Worm (Caenorhabditis elegans) whole organism, late embryonic: ENCODE data around the gene cyp-35B1.

Source experiments
- K02D7.2 ChIP-seq: sonication (generic microtip); optimal IDR thresholded peaks from 2 replicates; lab custom pipeline; 2017; ENCODE audit warnings: mild to moderate bottlenecking, missing genetic modification characterization, missing compliant biosample characterization
- ceh-31 ChIP-seq: sonication (generic microtip); optimal IDR thresholded peaks from 2 replicates; lab custom pipeline; 2016; ENCODE audit warnings: missing genetic modification characterization, missing compliant biosample characterization
- elt-2 ChIP-seq: sonication (generic microtip); optimal IDR thresholded peaks from 2 replicates; lab custom pipeline; 2016; ENCODE audit warnings: missing genetic modification reagents, missing genetic modification characterization, missing compliant biosample characterization
- fkh-10 ChIP-seq: fragments of 150-350 bp; optimal IDR thresholded peaks from 2 replicates; lab custom pipeline; 2014; ENCODE audit warnings: missing biosample characterization, missing genetic modification reagents, missing genetic modification characterization
- npax-4 ChIP-seq: sonication (generic microtip); optimal IDR thresholded peaks from 2 replicates; lab custom pipeline; 2016; ENCODE audit warnings: missing genetic modification characterization, missing compliant biosample characterization
- pha-4 ChIP-seq: fragments of 150-350 bp; optimal IDR thresholded peaks from 2 replicates; lab custom pipeline; 2018; ENCODE audit warnings: missing biosample characterization, missing genetic modification reagents, missing genetic modification characterization
- pqm-1 ChIP-seq: sonication (generic microtip); optimal IDR thresholded peaks from 2 replicates; lab custom pipeline; 2016; ENCODE audit warnings: missing genetic modification characterization, missing compliant biosample characterization
- rnt-1 ChIP-seq: sonication (generic microtip); optimal IDR thresholded peaks from 2 replicates; lab custom pipeline; 2016; ENCODE audit warnings: missing genetic modification characterization, missing compliant biosample characterization
- tbx-2 ChIP-seq: sonication (generic microtip); optimal IDR thresholded peaks from 2 replicates; lab custom pipeline; 2016; ENCODE audit warnings: missing genetic modification characterization, missing compliant biosample characterization
- unc-55 ChIP-seq: sonication (generic microtip); optimal IDR thresholded peaks from 2 replicates; lab custom pipeline; 2017; ENCODE audit warnings: missing biosample characterization, missing genetic modification reagents, missing genetic modification characterization

ce11 chrV:3953739-3954138 lies 14.9 kb downstream of the cyp-35B1 start, which contains the start of gene str-247:
- no peak for TF ChIP-seq ceh-31 (tag; lab: Kevin White, UChicago)
- TF ChIP-seq K02D7.2 (tag; lab: Kevin White, UChicago): no peak
- no peak for TF ChIP-seq rnt-1 (tag; lab: Kevin White, UChicago)
- no peak for TF ChIP-seq npax-4 (tag; lab: Kevin White, UChicago)
- no peak for TF ChIP-seq elt-2
- TF ChIP-seq fkh-10 (GFP tag; lab: Kevin White, UChicago): no peak
- no peak for TF ChIP-seq pha-4 (tag; lab: Kevin White, UChicago)
- no peak for TF ChIP-seq unc-55 (GFP tag; lab: Kevin White, UChicago)
- no peak for TF ChIP-seq tbx-2 (tag; lab: Kevin White, UChicago)
- no peak for TF ChIP-seq pqm-1 (tag; lab: Kevin White, UChicago)
